Worm (Caenorhabditis elegans): ENCODE data around the gene str-209.

DNA sequence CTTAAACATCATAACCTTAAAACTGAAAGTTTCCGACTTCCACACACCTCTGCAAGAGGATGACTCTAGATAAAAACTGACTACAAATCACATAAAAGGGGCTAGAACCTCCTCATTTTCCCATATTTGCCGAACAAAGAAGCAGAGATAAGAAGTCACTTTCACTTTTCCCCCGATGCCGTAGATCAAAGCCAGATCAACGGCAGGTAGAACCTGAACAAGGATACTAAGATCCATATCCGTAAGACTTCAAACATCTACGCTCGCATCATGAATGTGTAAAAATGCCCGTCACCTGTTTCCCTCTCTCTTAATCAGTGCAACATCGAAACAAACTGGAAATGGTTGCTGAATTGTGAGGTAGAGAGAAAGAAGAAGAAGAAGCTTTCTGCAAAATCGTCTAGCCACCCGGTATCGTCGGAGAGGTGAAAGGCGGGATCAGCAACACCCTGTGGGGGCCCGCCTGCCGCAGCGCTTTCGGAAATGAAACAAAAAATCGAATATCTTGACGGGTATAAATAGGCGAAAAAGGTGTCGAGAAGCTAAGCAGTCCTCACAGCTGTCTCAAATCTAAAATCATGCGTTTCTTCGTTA, 30.0 kb upstream of the str-209 start, which contains the start of gene C02E7.6:
- TF ChIP-seq ama-1 (optimal IDR thresholded peaks at IDR 0.05), result no peak
- TF ChIP-seq hnd-1 (tag; optimal IDR thresholded peaks at IDR 0.05), result no peak
- no peak for TF ChIP-seq tbx-11 (GFP tag; IDR thresholded peaks at IDR 0.05)
- no peak for TF ChIP-seq flt-1 (GFP tag; IDR thresholded peaks at IDR 0.05)
- TF ChIP-seq tra-4 (tag; optimal IDR thresholded peaks at IDR 0.05), result no peak
- TF ChIP-seq ceh-36 (tag; optimal IDR thresholded peaks at IDR 0.05), result no peak
- TF ChIP-seq pes-1 (GFP tag; IDR thresholded peaks at IDR 0.05), result no peak
- TF ChIP-seq hmg-4 (GFP tag; optimal IDR thresholded peaks at IDR 0.05), result no peak
- no peak for TF ChIP-seq aly-1 (tag; optimal IDR thresholded peaks at IDR 0.05)
- no peak for TF ChIP-seq tbx-37 (GFP tag; conservative IDR thresholded peaks at IDR 0.05)
- TF ChIP-seq hmbx-1 (tag; optimal IDR thresholded peaks at IDR 0.05), result no peak
- no peak for TF ChIP-seq sea-1 (GFP tag; conservative IDR thresholded peaks at IDR 0.05)
- no peak for TF ChIP-seq ceh-13 (GFP tag; optimal IDR thresholded peaks at IDR 0.05)

Data from whole organism, early embryonic.